Fruit fly (Drosophila melanogaster) whole organism, prepupa: ENCODE measurements around the gene Con.

Experiments used
- Blimp-1 ChIP-seq: fragments of 200-800 bp; sonication (Bioruptor generic); optimal IDR thresholded peaks from 3 replicates; lab custom pipeline; 2017; ENCODE audit warnings: missing biosample characterization, missing genetic modification characterization, mild to moderate bottlenecking, moderate library complexity, missing genetic modification reagents
- CG10631 ChIP-seq: fragments of 200-800 bp; sonication (Bioruptor generic); optimal IDR thresholded peaks from 2 replicates; lab custom pipeline; 2016; ENCODE audit warnings: missing biosample characterization, missing genetic modification characterization
- CG10669 ChIP-seq: fragments of 200-800 bp; sonication (Bioruptor generic); optimal IDR thresholded peaks from 3 replicates; lab custom pipeline; 2018; ENCODE audit warnings: missing biosample characterization, mild to moderate bottlenecking, missing genetic modification characterization, moderate library complexity
- CG11762 ChIP-seq: fragments of 200-800 bp; sonication (Bioruptor generic); optimal IDR thresholded peaks from 3 replicates; lab custom pipeline; 2016; ENCODE audit warnings: missing biosample characterization, missing genetic modification characterization; ENCODE audit not compliant: insufficient read depth
- CG11902 ChIP-seq: fragments of 200-800 bp; sonication (Bioruptor generic); optimal IDR thresholded peaks from 3 replicates; lab custom pipeline; 2016; ENCODE audit warnings: missing biosample characterization, missing genetic modification characterization
- CG15336 ChIP-seq: fragments of 200-800 bp; sonication (Bioruptor generic); IDR thresholded peaks from 2 replicates; pipeline ENCODE4 v1.3.6; 2022; ENCODE audit warnings: missing biosample characterization, missing genetic modification characterization
- CG16779 ChIP-seq: fragments of 200-800 bp; sonication (Bioruptor generic); optimal IDR thresholded peaks from 3 replicates; lab custom pipeline; 2017; ENCODE audit warnings: missing biosample characterization, mild to moderate bottlenecking, missing genetic modification characterization
- CG31627 ChIP-seq: fragments of 200-800 bp; sonication (Bioruptor generic); optimal IDR thresholded peaks from 3 replicates; lab custom pipeline; 2016; ENCODE audit warnings: missing biosample characterization, missing genetic modification characterization
- CG32006 ChIP-seq: fragments of 200-800 bp; sonication (Bioruptor generic); optimal IDR thresholded peaks from 3 replicates; lab custom pipeline; 2017; ENCODE audit warnings: missing biosample characterization, mild to moderate bottlenecking, missing genetic modification characterization
- CG34406 ChIP-seq: fragments of 200-800 bp; sonication (Bioruptor generic); optimal IDR thresholded peaks from 3 replicates; lab custom pipeline; 2016; ENCODE audit warnings: missing biosample characterization, missing genetic modification characterization
- CG3919 ChIP-seq: fragments of 200-800 bp; sonication (Bioruptor generic); optimal IDR thresholded peaks from 3 replicates; lab custom pipeline; 2016; ENCODE audit warnings: missing biosample characterization, missing genetic modification characterization
- CG4318 ChIP-seq: fragments of 200-800 bp; sonication (Bioruptor generic); optimal IDR thresholded peaks from 3 replicates; lab custom pipeline; 2017; ENCODE audit warnings: missing biosample characterization, mild to moderate bottlenecking, missing genetic modification characterization
- CG6163 ChIP-seq: fragments of 200-800 bp; sonication (Bioruptor generic); IDR thresholded peaks from 3 replicates; pipeline ENCODE4 v1.3.6; 2022; ENCODE audit warnings: missing biosample characterization, missing genetic modification characterization
- CG6808 ChIP-seq: fragments of 200-800 bp; sonication (Bioruptor generic); optimal IDR thresholded peaks from 3 replicates; lab custom pipeline; 2017; ENCODE audit warnings: missing biosample characterization, missing genetic modification characterization, mild to moderate bottlenecking, moderate library complexity, missing genetic modification reagents
- CG6854 ChIP-seq: fragments of 200-800 bp; sonication (Bioruptor generic); optimal IDR thresholded peaks from 2 replicates; lab custom pipeline; 2017; ENCODE audit warnings: missing biosample characterization, mild to moderate bottlenecking, missing genetic modification characterization
- CG7368 ChIP-seq: fragments of 200-800 bp; sonication (Bioruptor generic); optimal IDR thresholded peaks from 3 replicates; lab custom pipeline; 2016; ENCODE audit warnings: missing biosample characterization, missing genetic modification characterization
- CG8119 ChIP-seq: fragments of 200-800 bp; sonication (Bioruptor generic); IDR thresholded peaks from 3 replicates; pipeline ENCODE4 v1.3.6; 2022; ENCODE audit warnings: missing biosample characterization, missing genetic modification characterization
- CG9139 ChIP-seq: fragments of 200-800 bp; sonication (Bioruptor generic); optimal IDR thresholded peaks from 3 replicates; lab custom pipeline; 2017; ENCODE audit warnings: missing biosample characterization, mild to moderate bottlenecking, missing genetic modification characterization
- Eip78C ChIP-seq: fragments of 200-800 bp; sonication (Bioruptor generic); peaks from one replicate; lab custom pipeline; 2016; ENCODE audit warnings: missing biosample characterization, missing genetic modification characterization
- Eip93F ChIP-seq: fragments of 200-800 bp; sonication (Bioruptor generic); optimal IDR thresholded peaks from 2 replicates; lab custom pipeline; 2016; ENCODE audit warnings: missing biosample characterization, mild to moderate bottlenecking, missing genetic modification characterization
- Ets96B ChIP-seq: fragments of 200-800 bp; optimal IDR thresholded peaks from 2 replicates; lab custom pipeline; 2019; ENCODE audit warnings: missing biosample characterization, mild to moderate bottlenecking, missing genetic modification characterization, moderate library complexity
- Hr39 ChIP-seq: fragments of 200-800 bp; sonication (Bioruptor generic); optimal IDR thresholded peaks from 2 replicates; lab custom pipeline; 2016; ENCODE audit warnings: missing biosample characterization, missing genetic modification characterization
- Hr4 ChIP-seq: fragments of 200-800 bp; sonication (Bioruptor generic); optimal IDR thresholded peaks from 3 replicates; lab custom pipeline; 2016; ENCODE audit warnings: missing biosample characterization, missing genetic modification characterization
- Lpt ChIP-seq: fragments of 200-800 bp; sonication (Bioruptor generic); optimal IDR thresholded peaks from 3 replicates; lab custom pipeline; 2016; ENCODE audit warnings: missing biosample characterization, missing genetic modification characterization
- Met ChIP-seq: fragments of 200-800 bp; sonication (Bioruptor generic); optimal IDR thresholded peaks from 3 replicates; lab custom pipeline; 2016; ENCODE audit warnings: missing biosample characterization, missing genetic modification characterization
- OdsH ChIP-seq: fragments of 200-800 bp; sonication (Bioruptor generic); optimal IDR thresholded peaks from 3 replicates; lab custom pipeline; 2016; ENCODE audit warnings: missing biosample characterization, missing genetic modification characterization
- Smox ChIP-seq: fragments of 200-800 bp; sonication (Bioruptor generic); optimal IDR thresholded peaks from 3 replicates; lab custom pipeline; 2016; ENCODE audit warnings: missing biosample characterization, missing genetic modification characterization
- Sox102F ChIP-seq: fragments of 200-800 bp; sonication (Bioruptor generic); optimal IDR thresholded peaks from 2 replicates; lab custom pipeline; 2016; ENCODE audit warnings: missing biosample characterization, mild to moderate bottlenecking, missing genetic modification characterization
- Sox14 ChIP-seq: fragments of 200-800 bp; sonication (Bioruptor generic); optimal IDR thresholded peaks from 3 replicates; lab custom pipeline; 2016; ENCODE audit warnings: missing biosample characterization, missing genetic modification characterization
- achi ChIP-seq: fragments of 200-800 bp; sonication (Bioruptor generic); optimal IDR thresholded peaks from 3 replicates; lab custom pipeline; 2016; ENCODE audit warnings: missing biosample characterization, missing genetic modification characterization
- acj6 ChIP-seq: fragments of 200-800 bp; sonication (Bioruptor generic); optimal IDR thresholded peaks from 3 replicates; lab custom pipeline; 2016; ENCODE audit warnings: missing biosample characterization, missing genetic modification characterization
- cyc ChIP-seq: fragments of 200-800 bp; sonication (Bioruptor generic); optimal IDR thresholded peaks from 3 replicates; lab custom pipeline; 2016; ENCODE audit warnings: missing biosample characterization, missing genetic modification characterization
- dac ChIP-seq: fragments of 200-800 bp; sonication (Bioruptor generic); optimal IDR thresholded peaks from 2 replicates; lab custom pipeline; 2017; ENCODE audit warnings: missing biosample characterization, mild to moderate bottlenecking, missing genetic modification characterization
- dsx ChIP-seq: fragments of 200-800 bp; optimal IDR thresholded peaks from 3 replicates; lab custom pipeline; 2019; ENCODE audit warnings: missing biosample characterization, mild to moderate bottlenecking, missing genetic modification characterization, moderate library complexity; ENCODE audit not compliant: poor library complexity, severe bottlenecking
- eg ChIP-seq: fragments of 200-800 bp; sonication (Bioruptor generic); IDR thresholded peaks from 3 replicates; pipeline ENCODE4 v1.3.6; 2022; ENCODE audit warnings: missing biosample characterization, missing genetic modification characterization
- esn ChIP-seq: fragments of 200-800 bp; sonication (Bioruptor generic); optimal IDR thresholded peaks from 2 replicates; lab custom pipeline; 2016; ENCODE audit warnings: missing biosample characterization, mild to moderate bottlenecking, missing genetic modification characterization, moderate library complexity
- fd59A ChIP-seq: fragments of 200-800 bp; sonication (Bioruptor generic); optimal IDR thresholded peaks from 2 replicates; lab custom pipeline; 2017; ENCODE audit warnings: missing biosample characterization, mild to moderate bottlenecking, missing genetic modification characterization, missing genetic modification reagents
- fkh ChIP-seq: fragments of 200-800 bp; sonication (Bioruptor generic); optimal IDR thresholded peaks from 3 replicates; lab custom pipeline; 2017; ENCODE audit warnings: missing biosample characterization, mild to moderate bottlenecking, missing genetic modification characterization, moderate library complexity
- net ChIP-seq: fragments of 200-800 bp; sonication (Bioruptor generic); optimal IDR thresholded peaks from 3 replicates; lab custom pipeline; 2016; ENCODE audit warnings: missing biosample characterization, missing genetic modification characterization
- pdm3 ChIP-seq: fragments of 200-800 bp; sonication (Bioruptor generic); optimal IDR thresholded peaks from 3 replicates; lab custom pipeline; 2016; ENCODE audit warnings: missing biosample characterization, missing genetic modification characterization
- salr ChIP-seq, 2 experiments: fragments of 200-800 bp; sonication (Bioruptor generic); optimal IDR thresholded peaks; 3 replicates each; lab custom pipeline; 2016 to 2018; ENCODE audit warnings: missing biosample characterization in 2 of 2, missing genetic modification characterization in 2 of 2, mild to moderate bottlenecking in 1 of 2
- spab ChIP-seq: fragments of 200-800 bp; sonication (Bioruptor generic); optimal IDR thresholded peaks from 2 replicates; lab custom pipeline; 2017; ENCODE audit warnings: missing biosample characterization, mild to moderate bottlenecking, missing genetic modification characterization, missing genetic modification reagents
- ss ChIP-seq, 2 experiments: fragments of 200-800 bp; sonication (Bioruptor generic); optimal IDR thresholded peaks; 2 replicates in 1 of 2; 3 replicates in 1 of 2; lab custom pipeline; 2017 to 2018; ENCODE audit warnings: mild to moderate bottlenecking in 2 of 2, missing biosample characterization in 2 of 2, missing genetic modification characterization in 2 of 2, moderate library complexity in 1 of 2
- svp ChIP-seq: fragments of 200-800 bp; sonication (Bioruptor generic); peaks from one replicate; lab custom pipeline; 2016; ENCODE audit warnings: missing biosample characterization, missing genetic modification characterization
- topi ChIP-seq: fragments of 200-800 bp; sonication (Bioruptor generic); optimal IDR thresholded peaks from 3 replicates; lab custom pipeline; 2016; ENCODE audit warnings: missing biosample characterization, missing genetic modification characterization
- vri ChIP-seq: fragments of 200-800 bp; sonication (Bioruptor generic); optimal IDR thresholded peaks from 3 replicates; lab custom pipeline; 2016; ENCODE audit warnings: missing biosample characterization, mild to moderate bottlenecking, missing genetic modification characterization

The Con gene

DNA sequence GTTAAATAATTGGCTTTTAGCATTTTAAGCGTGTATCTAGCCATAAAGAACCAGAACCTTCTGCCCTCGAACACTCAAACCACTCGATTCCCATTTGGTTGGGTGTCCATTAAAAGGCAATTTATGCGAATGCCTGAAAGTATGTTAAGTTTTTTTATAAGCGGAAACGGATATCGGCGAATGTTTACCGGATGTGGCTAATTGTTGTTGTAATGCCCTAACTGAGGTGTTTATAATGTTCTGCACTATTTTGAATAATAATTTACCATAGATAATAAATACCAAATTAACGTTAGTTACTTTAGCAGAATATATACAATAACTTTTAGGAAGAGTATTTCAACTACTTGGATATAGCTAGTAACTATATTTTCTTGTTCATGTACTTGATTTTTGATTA lies 17.8 kb upstream of the Con start (continued):
- TF ChIP-seq Eip93F (GFP tag; lab: Kevin White, UChicago), result no peak
- TF ChIP-seq dac (GFP tag; lab: Kevin White, UChicago), result no peak
- no peak for TF ChIP-seq Ets96B
- no peak for TF ChIP-seq esn (GFP tag; lab: Kevin White, UChicago)
- no peak for TF ChIP-seq CG4318 (GFP tag; lab: Kevin White, UChicago)
- TF ChIP-seq Met (GFP tag; lab: Kevin White, UChicago), result peak; percentile 33
- peak; percentile 18 for TF ChIP-seq Sox102F
- no peak for TF ChIP-seq eg (GFP tag; lab: Robert Waterston, UW)
- TF ChIP-seq CG32006 (GFP tag; lab: Kevin White, UChicago), result no peak
- TF ChIP-seq CG9139, result peak; percentile 16
- peak; percentile 53 for TF ChIP-seq CG3919
- peak; percentile 45 for TF ChIP-seq OdsH (GFP tag; lab: Kevin White, UChicago)
- TF ChIP-seq CG10669, result peak; percentile 45
- no peak for TF ChIP-seq vri
- TF ChIP-seq CG11762 (GFP tag; lab: Kevin White, UChicago), result no peak
- peak; percentile 20 for TF ChIP-seq topi (GFP tag; lab: Kevin White, UChicago)
- TF ChIP-seq fd59A (GFP tag; lab: Kevin White, UChicago), result no peak
- TF ChIP-seq svp, result no peak
- no peak for TF ChIP-seq CG15336
- no peak for TF ChIP-seq CG6854
- no peak for TF ChIP-seq CG11902 (GFP tag; lab: Kevin White, UChicago)
- no peak for TF ChIP-seq Sox14 (GFP tag; lab: Kevin White, UChicago)
- peak; percentile 89 for TF ChIP-seq Eip78C (GFP tag; lab: Kevin White, UChicago)
- peak; percentile 15 for TF ChIP-seq spab (GFP tag; lab: Kevin White, UChicago)
- no peak for TF ChIP-seq Smox
- peak; percentile 58 for TF ChIP-seq CG34406
- no peak for TF ChIP-seq Lpt (GFP tag; lab: Kevin White, UChicago)
- TF ChIP-seq Hr4 (GFP tag; lab: Kevin White, UChicago), result no peak
- no peak for TF ChIP-seq CG31627 (GFP tag; lab: Kevin White, UChicago)
- TF ChIP-seq Blimp-1, result no peak
- peak; percentile 38 for TF ChIP-seq net
- no peak for TF ChIP-seq CG16779
- TF ChIP-seq CG7368 (GFP tag; lab: Kevin White, UChicago), result no peak
- TF ChIP-seq achi (GFP tag; lab: Kevin White, UChicago), result peak; percentile 31
- no peak for TF ChIP-seq fkh (GFP tag; lab: Kevin White, UChicago)
- no peak for TF ChIP-seq Hr39
- TF ChIP-seq, all 60 proteins: peak for 22

DNA sequence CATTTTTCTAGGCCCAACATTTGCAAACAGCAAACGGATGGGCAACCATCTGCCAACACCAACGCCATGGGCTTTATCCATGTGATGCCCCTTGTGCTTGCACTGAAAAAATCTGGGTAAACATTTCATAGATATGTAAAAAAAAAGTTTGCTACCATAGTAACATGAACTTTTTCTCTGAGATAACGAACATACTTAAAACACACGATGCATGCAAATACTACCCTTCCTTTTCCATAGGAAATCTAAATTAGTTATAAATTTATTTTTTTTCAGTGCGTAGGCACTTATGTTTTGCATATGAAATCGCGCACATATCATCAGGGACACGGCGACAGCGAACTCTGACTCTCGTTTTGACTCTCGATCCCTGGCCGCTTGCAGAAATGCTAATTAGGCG lies 2.0 kb upstream of the Con start:
- peak; percentile 38 for TF ChIP-seq CG32006 (GFP tag; lab: Kevin White, UChicago)
- TF ChIP-seq CG6808 (GFP tag; lab: Kevin White, UChicago), result no peak
- TF ChIP-seq Sox14 (GFP tag; lab: Kevin White, UChicago), result peak; percentile 15
- no peak for TF ChIP-seq cyc (GFP tag; lab: Kevin White, UChicago)
- TF ChIP-seq acj6 (GFP tag; lab: Kevin White, UChicago), result peak; percentile 18
- peak; percentile 26 for TF ChIP-seq CG10631 (GFP tag; lab: Kevin White, UChicago)
- TF ChIP-seq dac (GFP tag; lab: Kevin White, UChicago), result no peak
- TF ChIP-seq ss (GFP tag; optimal IDR thresholded peaks at IDR 0.05; lab: Kevin White, UChicago), result peak in 1 of 2 experiments; percentile 56
- no peak for TF ChIP-seq CG31627 (GFP tag; lab: Kevin White, UChicago)
- peak in 1 of 2 experiments; percentile 18 for TF ChIP-seq salr (GFP tag; optimal IDR thresholded peaks at IDR 0.05; lab: Kevin White, UChicago)
- peak; percentile 52; the same call in 1 of the 3 replicates for TF ChIP-seq CG8119
- TF ChIP-seq CG6163 (GFP tag; lab: Robert Waterston, UW), result no peak; the same call in 2 of the 3 replicates
- TF ChIP-seq net, result peak; percentile 20
- no peak for TF ChIP-seq eg (GFP tag; lab: Robert Waterston, UW)
- no peak for TF ChIP-seq CG16779
- TF ChIP-seq Eip78C (GFP tag; lab: Kevin White, UChicago), result peak; percentile 85
- TF ChIP-seq CG11902 (GFP tag; lab: Kevin White, UChicago), result no peak
- TF ChIP-seq OdsH (GFP tag; lab: Kevin White, UChicago), result peak; percentile 5
- peak; percentile 61 for TF ChIP-seq svp
- TF ChIP-seq CG6854, result no peak
- peak; percentile 25 for TF ChIP-seq fd59A (GFP tag; lab: Kevin White, UChicago)
- peak; percentile 24 for TF ChIP-seq pdm3
- peak; percentile 35 for TF ChIP-seq achi (GFP tag; lab: Kevin White, UChicago)
- peak; percentile 29 for TF ChIP-seq Hr4 (GFP tag; lab: Kevin White, UChicago)
- TF ChIP-seq dsx (GFP tag; lab: Kevin White, UChicago), result peak; percentile 30
